Fruit fly (Drosophila melanogaster) whole organism, adult: ENCODE measurements around the gene Csl4.

Experiments used
- CG11617 ChIP-seq: fragments of 200-800 bp; sonication (Bioruptor generic); optimal IDR thresholded peaks from 2 replicates; lab custom pipeline; 2017; ENCODE audit warnings: mild to moderate bottlenecking, missing biosample characterization, missing genetic modification reagents, missing genetic modification characterization
- CG12768 ChIP-seq: fragments of 200-800 bp; sonication (Bioruptor generic); optimal IDR thresholded peaks from 2 replicates; lab custom pipeline; 2017; ENCODE audit warnings: missing biosample characterization, missing genetic modification characterization, mild to moderate bottlenecking, moderate library complexity, missing genetic modification reagents
- CG14711 ChIP-seq: fragments of 200-800 bp; sonication (Bioruptor generic); optimal IDR thresholded peaks from 2 replicates; lab custom pipeline; 2018; ENCODE audit warnings: missing biosample characterization, mild to moderate bottlenecking, missing genetic modification characterization, moderate library complexity
- CG33017 ChIP-seq: fragments of 200-800 bp; sonication (Bioruptor generic); optimal IDR thresholded peaks from 2 replicates; lab custom pipeline; 2018; ENCODE audit warnings: missing biosample characterization, mild to moderate bottlenecking, missing genetic modification characterization, moderate library complexity
- CG7045 ChIP-seq: fragments of 200-800 bp; sonication (Bioruptor generic); optimal IDR thresholded peaks from 2 replicates; lab custom pipeline; 2017; ENCODE audit warnings: missing biosample characterization, mild to moderate bottlenecking, missing genetic modification characterization
- Mnt ChIP-seq: fragments of 200-800 bp; sonication (Bioruptor generic); optimal IDR thresholded peaks from 2 replicates; lab custom pipeline; 2016; ENCODE audit warnings: missing biosample characterization, mild to moderate bottlenecking, missing genetic modification characterization
- kay ChIP-seq: fragments of 200-800 bp; sonication (Bioruptor generic); peaks from one replicate; lab custom pipeline; 2016; ENCODE audit warnings: missing biosample characterization, missing genetic modification characterization, borderline replicate concordance
- pad ChIP-seq: fragments of 200-800 bp; sonication (Bioruptor generic); optimal IDR thresholded peaks from 3 replicates; lab custom pipeline; 2017; ENCODE audit warnings: missing biosample characterization, missing genetic modification characterization, mild to moderate bottlenecking, moderate library complexity, missing genetic modification reagents
- toe ChIP-seq: fragments of 200-800 bp; sonication (Bioruptor generic); optimal IDR thresholded peaks from 2 replicates; lab custom pipeline; 2016; ENCODE audit warnings: missing biosample characterization, missing genetic modification characterization

DNA sequence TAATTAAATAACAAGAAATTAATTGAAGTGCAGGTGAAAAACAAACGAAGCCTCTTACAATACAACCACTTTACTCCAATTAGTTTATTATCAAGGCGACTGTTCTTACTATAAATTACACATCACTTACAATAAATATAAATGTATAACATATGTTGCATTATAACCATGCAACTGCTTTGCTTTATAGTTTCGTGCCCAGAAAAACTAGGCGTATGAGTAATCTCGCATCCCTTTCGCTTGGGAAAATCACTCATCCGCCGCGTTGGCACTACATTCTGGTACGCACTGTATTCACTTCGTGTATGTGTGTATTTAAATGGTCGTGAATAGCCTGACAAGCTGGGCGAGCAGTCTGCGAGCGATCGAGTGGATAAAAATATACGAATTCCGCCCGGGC, 46.5 kb upstream of the Csl4 start:
- TF ChIP-seq Mnt (no peak), CG11617 (GFP tag; lab: Kevin White, UChicago) (no peak), toe (GFP tag; lab: Kevin White, UChicago) (no peak), CG7045 (GFP tag; lab: Kevin White, UChicago) (no peak), CG12768 (GFP tag; lab: Kevin White, UChicago) (no peak), CG33017 (tag; lab: Kevin White, UChicago) (no peak), pad (GFP tag; lab: Kevin White, UChicago) (no peak), kay (GFP tag; lab: Kevin White, UChicago) (no peak), CG14711 (no peak)
